Fruit fly (Drosophila melanogaster): ENCODE measurements around the gene ScpX.

ScpX gene

dm6 chr2L:18830587-18831528, at the start of gene ScpX, which contains the start of gene CG17597:
ScpX (plus strand) TSS chr2L:18831229.
CG17597 (minus strand) TSS chr2L:18831153.
- peak; percentile 46 for TF ChIP-seq sv (GFP tag; optimal IDR thresholded peaks at IDR 0.05)
- TF ChIP-seq dmrt93B (GFP tag; optimal IDR thresholded peaks at IDR 0.05), result no peak
- no peak for TF ChIP-seq Mio (GFP tag; optimal IDR thresholded peaks at IDR 0.05)
- no peak for TF ChIP-seq GATAd (GFP tag; optimal IDR thresholded peaks at IDR 0.05)
- no peak for TF ChIP-seq Abd-B (GFP tag; optimal IDR thresholded peaks at IDR 0.05)
- TF ChIP-seq Dfd (GFP tag; optimal IDR thresholded peaks at IDR 0.05), result no peak
- TF ChIP-seq Rel (GFP tag; optimal IDR thresholded peaks at IDR 0.05), result no peak
- peak; percentile 34 for TF ChIP-seq Rel (tag; optimal IDR thresholded peaks at IDR 0.05)
- no peak for TF ChIP-seq tai (GFP tag; optimal IDR thresholded peaks at IDR 0.05)
- no peak for TF ChIP-seq dl (GFP tag; optimal IDR thresholded peaks at IDR 0.05; ENCODE audit: insufficient read depth in 1 of 2, partially characterized antibody in 2 of 2)
- TF ChIP-seq br (GFP tag; optimal IDR thresholded peaks at IDR 0.05), result peak; percentile 63
- TF ChIP-seq Vsx2 (GFP tag; optimal IDR thresholded peaks at IDR 0.05; ENCODE audit: partially characterized antibody), result peak; percentile 95
- TF ChIP-seq CG9705 (GFP tag; optimal IDR thresholded peaks at IDR 0.05), result peak; percentile 56
- TF ChIP-seq dsf (GFP tag; optimal IDR thresholded peaks at IDR 0.05; ENCODE audit: borderline replicate concordance), result peak; percentile 49
- peak; percentile 74 for TF ChIP-seq h (GFP tag; optimal IDR thresholded peaks at IDR 0.05)
- no peak for TF ChIP-seq jim (GFP tag; optimal IDR thresholded peaks at IDR 0.05)
- peak in 1 of 2 experiments; percentile 76 for TF ChIP-seq foxo (GFP tag; optimal IDR thresholded peaks at IDR 0.05)
- TF ChIP-seq woc (GFP tag; optimal IDR thresholded peaks at IDR 0.05), result peak; percentile 90
- peak; percentile 43 for TF ChIP-seq psq (GFP tag; optimal IDR thresholded peaks at IDR 0.05)
- no peak for TF ChIP-seq N (GFP tag; optimal IDR thresholded peaks at IDR 0.05)
- TF ChIP-seq HLH106 (tag; optimal IDR thresholded peaks at IDR 0.05), result peak; percentile 73
- peak; percentile 54 for TF ChIP-seq ey (GFP tag; optimal IDR thresholded peaks at IDR 0.05)
- peak; percentile 55 for TF ChIP-seq rgr (GFP tag; optimal IDR thresholded peaks at IDR 0.05)
- peak; percentile 53 for TF ChIP-seq Sp1 (GFP tag; optimal IDR thresholded peaks at IDR 0.05)
- peak; percentile 42 for TF ChIP-seq OdsH (GFP tag; optimal IDR thresholded peaks at IDR 0.05)
- no peak for TF ChIP-seq CG32264 (GFP tag; optimal IDR thresholded peaks at IDR 0.05)
- TF ChIP-seq sage (GFP tag; optimal IDR thresholded peaks at IDR 0.05), result peak; percentile 24
- no peak for TF ChIP-seq usp (GFP tag; optimal IDR thresholded peaks at IDR 0.05)
- peak; percentile 72 for TF ChIP-seq Hnf4 (GFP tag; optimal IDR thresholded peaks at IDR 0.05)
- TF ChIP-seq fru (GFP tag; optimal IDR thresholded peaks at IDR 0.05), result peak; percentile 61
- no peak for TF ChIP-seq Hr83 (GFP tag; optimal IDR thresholded peaks at IDR 0.05; ENCODE audit: poor library complexity, severe bottlenecking)
- no peak for TF ChIP-seq CrebA (GFP tag; optimal IDR thresholded peaks at IDR 0.05; ENCODE audit: borderline replicate concordance)
- TF ChIP-seq brk (GFP tag; optimal IDR thresholded peaks at IDR 0.05), result no peak
- TF ChIP-seq Myc (optimal IDR thresholded peaks at IDR 0.05), result peak; percentile 100
- TF ChIP-seq Jra (GFP tag; optimal IDR thresholded peaks at IDR 0.05), result peak; percentile 16
- TF ChIP-seq lola (GFP tag; optimal IDR thresholded peaks at IDR 0.05), result no peak
- TF ChIP-seq Dif (GFP tag; optimal IDR thresholded peaks at IDR 0.05; ENCODE audit: partially characterized antibody), result peak; percentile 71
- TF ChIP-seq pan (optimal IDR thresholded peaks at IDR 0.05), result no peak
- TF ChIP-seq Hr78 (GFP tag; optimal IDR thresholded peaks at IDR 0.05), result no peak

dm6 chr2L:18782212-18782825, 48.7 kb upstream of the ScpX start:
- TF ChIP-seq br (GFP tag; optimal IDR thresholded peaks at IDR 0.05), result no peak
- no peak for TF ChIP-seq foxo (GFP tag; optimal IDR thresholded peaks at IDR 0.05)
- no peak for TF ChIP-seq Dif (GFP tag; optimal IDR thresholded peaks at IDR 0.05; ENCODE audit: partially characterized antibody)

All from whole organism, wandering third instar larva.